Fruit fly (Drosophila melanogaster): ENCODE results near the gene CG14325.

- no peak for TF ChIP-seq Dfd (GFP tag; optimal IDR thresholded peaks at IDR 0.05)
- TF ChIP-seq Abd-B (GFP tag; optimal IDR thresholded peaks at IDR 0.05), result no peak
Measured at dm6 chr3R:17613549-17613948, 13.4 kb upstream of the CG14325 start, which contains the start of gene CG14327.
